Worm (Caenorhabditis elegans) whole organism, young adult: Measurements from ENCODE around the gene C25G6.4.

Experiments
- B0019.2 ChIP-seq: fragments of 200-800 bp; sonication (Bioruptor generic); conservative IDR thresholded peaks from 2 replicates; pipeline ENCODE4 v1.3.6; 2022; ENCODE audit warnings: missing genetic modification reagents, missing genetic modification characterization, missing compliant biosample characterization
- D2030.7 ChIP-seq: fragments of 200-800 bp; sonication (Bioruptor generic); IDR thresholded peaks from 2 replicates; pipeline ENCODE4 v1.3.6; 2022; ENCODE audit warnings: missing genetic modification reagents, missing genetic modification characterization, missing compliant biosample characterization
- K12H6.12 ChIP-seq: fragments of 200-800 bp; sonication (Bioruptor generic); optimal IDR thresholded peaks from 2 replicates; lab custom pipeline; 2018; ENCODE audit warnings: mild to moderate bottlenecking, missing genetic modification characterization, missing compliant biosample characterization
- T07F8.4 ChIP-seq: sonication (generic microtip); optimal IDR thresholded peaks from 2 replicates; lab custom pipeline; 2016; ENCODE audit warnings: mild to moderate bottlenecking, missing genetic modification characterization, moderate library complexity, missing compliant biosample characterization
- ztf-26 ChIP-seq: sonication (generic microtip); optimal IDR thresholded peaks from 2 replicates; lab custom pipeline; 2017; ENCODE audit warnings: missing genetic modification characterization, missing compliant biosample characterization

DNA sequence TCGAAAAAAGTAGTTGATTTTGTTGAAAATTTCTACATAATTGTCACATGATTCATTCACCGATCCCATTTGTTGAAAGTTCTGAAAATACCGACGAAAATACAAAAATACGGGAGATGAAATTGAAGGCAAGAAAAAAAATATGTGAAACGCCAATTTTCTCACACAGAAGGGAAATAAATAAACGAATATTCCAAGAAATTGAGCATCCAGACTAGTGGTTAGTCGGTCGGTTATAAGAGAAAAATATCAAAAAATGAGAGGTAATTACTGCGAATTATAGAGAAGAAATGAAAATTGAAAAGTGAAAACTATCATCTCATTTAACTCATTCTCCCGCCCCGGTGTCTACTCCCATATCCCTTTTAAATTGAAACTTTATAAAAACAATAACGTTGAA lies 5.9 kb upstream of the C25G6.4 start, which contains the start of gene npr-11:
- TF ChIP-seq D2030.7 (GFP tag; lab: Robert Waterston, UW) (no peak), ztf-26 (tag; lab: Kevin White, UChicago) (no peak), B0019.2 (GFP tag; lab: Robert Waterston, UW) (no peak), T07F8.4 (no peak), K12H6.12 (no peak)
